Worm (Caenorhabditis elegans) whole organism, young adult: ENCODE results near the gene vhp-1.

Experiments
- F22D6.2 ChIP-seq: sonication (generic microtip); optimal IDR thresholded peaks from 2 replicates; lab custom pipeline; 2016; ENCODE audit warnings: mild to moderate bottlenecking, missing genetic modification characterization, missing compliant biosample characterization
- Y53F4B.3 ChIP-seq: fragments of 200-800 bp; sonication (Bioruptor generic); IDR thresholded peaks from 2 replicates; pipeline ENCODE4 v1.3.6; 2022; ENCODE audit warnings: missing genetic modification reagents, missing genetic modification characterization, missing compliant biosample characterization
- ama-1 ChIP-seq, 3 experiments: fragments of 150-350 bp in 1 of 3; sonication (generic microtip) in 2 of 3; optimal IDR thresholded peaks; 2 replicates each; lab custom pipeline; 2014 to 2018; ENCODE audit warnings: missing biosample characterization in 2 of 3, missing genetic modification characterization in 2 of 3, missing genetic modification reagents in 2 of 3
- bed-2 ChIP-seq: fragments of 200-800 bp; sonication (Bioruptor generic); IDR thresholded peaks from 2 replicates; pipeline ENCODE4 v1.3.6; 2022; ENCODE audit warnings: missing genetic modification reagents, missing genetic modification characterization, missing compliant biosample characterization
- chd-7 ChIP-seq: sonication (generic microtip); optimal IDR thresholded peaks from 2 replicates; lab custom pipeline; 2016; ENCODE audit warnings: mild to moderate bottlenecking, missing genetic modification characterization, moderate library complexity, missing compliant biosample characterization
- egl-44 ChIP-seq: fragments of 200-800 bp; sonication (Bioruptor generic); IDR thresholded peaks from 2 replicates; pipeline ENCODE4 v1.3.6; 2022; ENCODE audit warnings: missing genetic modification reagents, missing genetic modification characterization, missing compliant biosample characterization
- hmg-20 ChIP-seq: fragments of 200-800 bp; sonication (Bioruptor generic); IDR thresholded peaks from 2 replicates; pipeline ENCODE4 v1.3.6; 2022; ENCODE audit warnings: missing genetic modification reagents, missing genetic modification characterization, missing compliant biosample characterization
- lin-54 ChIP-seq: fragments of 200-800 bp; sonication (Bioruptor generic); optimal IDR thresholded peaks from 2 replicates; lab custom pipeline; 2018; ENCODE audit warnings: mild to moderate bottlenecking, missing genetic modification characterization, missing compliant biosample characterization
- unc-62 ChIP-seq: fragments of 150-350 bp; optimal IDR thresholded peaks from 2 replicates; lab custom pipeline; 2014; ENCODE audit warnings: missing biosample characterization, missing genetic modification reagents, missing genetic modification characterization

ce11 chrII:5285029-5285428 is 38.0 kb upstream of the vhp-1 start, which contains the start of gene gur-5:
- TF ChIP-seq lin-54 (no peak), unc-62 (GFP tag; lab: Kevin White, UChicago) (no peak), bed-2 (GFP tag; lab: Robert Waterston, UW) (no peak), hmg-20 (GFP tag; lab: Robert Waterston, UW) (no peak), chd-7 (tag; lab: Kevin White, UChicago) (no peak), ama-1 (optimal IDR thresholded peaks at IDR 0.05; lab: Kevin White, UChicago) (no peak), ama-1 (GFP tag; optimal IDR thresholded peaks at IDR 0.05; lab: Kevin White, UChicago) (no peak), Y53F4B.3 (GFP tag; lab: Robert Waterston, UW) (no peak), F22D6.2 (no peak), egl-44 (no peak)
